Fruit fly (Drosophila melanogaster) S2 (cell line): ENCODE data around the gene Atg18a.

Source experiments
- CG8478 ChIP-seq: fragments of >200 bp; optimal IDR thresholded peaks from 2 replicates; lab custom pipeline; 2018
- CTCF ChIP-seq, 2 experiments: fragments of >200 bp; optimal IDR thresholded peaks; 2 replicates each; lab custom pipeline; 2018

dm6 chr3L:8219687-8220086 is 33.0 kb downstream of the Atg18a start:
- no peak for TF ChIP-seq CG8478
- no peak for TF ChIP-seq CTCF (optimal IDR thresholded peaks at IDR 0.05; lab: Kevin White, UChicago)
